Fruit fly (Drosophila melanogaster) whole organism: ENCODE measurements around the gene Sems.

ENCODE experiments used
- psq ChIP-seq: fragments of >200 bp; optimal IDR thresholded peaks from 2 replicates; lab custom pipeline; 2017
- usp ChIP-seq: fragments of >200 bp; optimal IDR thresholded peaks from 2 replicates; lab custom pipeline; 2017; ENCODE audit warnings: missing biosample characterization, missing genetic modification characterization, mixed read lengths

DNA sequence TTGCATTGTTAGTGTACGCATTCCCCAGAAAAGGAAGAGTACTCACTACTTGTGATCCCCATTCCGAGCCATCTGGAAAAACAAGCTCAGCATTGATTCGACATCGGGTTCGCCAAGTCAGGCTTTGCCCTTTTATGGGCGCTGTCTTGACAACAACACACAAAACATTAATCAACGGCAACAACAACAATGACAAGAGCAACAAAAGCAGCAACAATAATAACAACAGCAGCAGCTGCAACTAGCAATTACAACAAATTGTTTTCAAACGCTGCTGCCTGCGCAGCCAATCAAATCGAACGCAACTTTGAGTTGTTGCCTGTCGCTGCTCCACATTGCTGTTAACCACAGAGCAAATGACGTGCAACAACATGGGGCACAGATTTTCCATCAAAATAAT, 14.5 kb downstream of the Sems start:
- TF ChIP-seq psq (lab: Kevin White, UChicago) (no peak), usp (GFP tag; lab: Kevin White, UChicago) (no peak)
